Worm (Caenorhabditis elegans) whole organism, L4/young adult: ENCODE measurements around the gene ZK1251.3.

Experiments
- W03F9.2 ChIP-seq: fragments of 150-350 bp; optimal IDR thresholded peaks from 2 replicates; lab custom pipeline; 2014; ENCODE audit warnings: missing biosample characterization, missing genetic modification characterization
- dao-5 ChIP-seq: sonication (generic microtip); optimal IDR thresholded peaks from 2 replicates; lab custom pipeline; 2016; ENCODE audit warnings: missing genotype, missing genetic modification characterization, moderate library complexity, missing compliant biosample characterization
- him-1 ChIP-seq: sonication (generic microtip); optimal IDR thresholded peaks from 2 replicates; lab custom pipeline; 2016; ENCODE audit warnings: missing genotype, missing genetic modification reagents, missing genetic modification characterization, missing compliant biosample characterization

DNA sequence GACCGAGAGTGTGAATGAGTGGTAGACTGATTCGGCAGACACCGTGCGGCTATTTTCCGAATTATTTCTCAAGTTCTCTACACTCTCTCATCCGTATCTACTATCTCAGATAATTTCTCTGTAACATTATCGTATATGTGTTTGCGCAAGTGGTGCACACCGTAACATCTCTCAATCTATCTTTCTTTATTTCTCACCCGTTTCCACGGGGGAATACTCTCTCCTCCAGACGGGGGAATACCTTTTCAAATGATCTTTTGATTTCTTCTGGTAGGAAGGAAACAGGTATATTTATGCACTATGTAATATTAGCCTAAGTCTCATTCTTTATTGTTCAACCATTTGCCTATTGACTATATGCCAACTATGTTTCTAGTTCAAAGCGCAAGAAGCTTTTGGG lies 16.4 kb upstream of the ZK1251.3 start:
- TF ChIP-seq W03F9.2 (tag; lab: Kevin White, UChicago) (no peak), him-1 (no peak), dao-5 (tag; lab: Kevin White, UChicago) (no peak)
